Worm (Caenorhabditis elegans) whole organism, mixed stage, embryonic: ENCODE data around the gene F09B12.3.

Experiments
- ces-1 ChIP-seq: fragments of 150-350 bp; optimal IDR thresholded peaks from 2 replicates; lab custom pipeline; 2014; ENCODE audit warnings: missing biosample characterization, missing genetic modification reagents, missing genetic modification characterization
- elt-1 ChIP-seq: sonication (generic microtip); optimal IDR thresholded peaks from 2 replicates; lab custom pipeline; 2017; ENCODE audit warnings: missing genetic modification characterization, mild to moderate bottlenecking, missing compliant biosample characterization, antibody characterized with exemption, moderate library complexity, borderline replicate concordance; ENCODE audit not compliant: insufficient read depth
- elt-3 ChIP-seq: fragments of 150-350 bp; optimal IDR thresholded peaks from 2 replicates; lab custom pipeline; 2014; ENCODE audit warnings: missing biosample characterization, missing genetic modification characterization
- lsy-2 ChIP-seq: fragments of 150-350 bp; optimal IDR thresholded peaks from 2 replicates; lab custom pipeline; 2014; ENCODE audit warnings: missing biosample characterization, missing genetic modification characterization
- nhr-12 ChIP-seq: fragments of 150-350 bp; optimal IDR thresholded peaks from 2 replicates; lab custom pipeline; 2014; ENCODE audit warnings: missing biosample characterization, missing genetic modification characterization
- pha-4 ChIP-seq: fragments of 150-350 bp; optimal IDR thresholded peaks from 2 replicates; lab custom pipeline; 2018; ENCODE audit warnings: missing biosample characterization, missing genetic modification reagents, missing genetic modification characterization
- snpc-4 ChIP-seq: fragments of 150-350 bp; optimal IDR thresholded peaks from 2 replicates; lab custom pipeline; 2014; ENCODE audit warnings: missing biosample characterization, missing genetic modification characterization
- ztf-11 ChIP-seq: fragments of 150-350 bp; optimal IDR thresholded peaks from 2 replicates; lab custom pipeline; 2014; ENCODE audit warnings: missing biosample characterization, missing genetic modification characterization

DNA sequence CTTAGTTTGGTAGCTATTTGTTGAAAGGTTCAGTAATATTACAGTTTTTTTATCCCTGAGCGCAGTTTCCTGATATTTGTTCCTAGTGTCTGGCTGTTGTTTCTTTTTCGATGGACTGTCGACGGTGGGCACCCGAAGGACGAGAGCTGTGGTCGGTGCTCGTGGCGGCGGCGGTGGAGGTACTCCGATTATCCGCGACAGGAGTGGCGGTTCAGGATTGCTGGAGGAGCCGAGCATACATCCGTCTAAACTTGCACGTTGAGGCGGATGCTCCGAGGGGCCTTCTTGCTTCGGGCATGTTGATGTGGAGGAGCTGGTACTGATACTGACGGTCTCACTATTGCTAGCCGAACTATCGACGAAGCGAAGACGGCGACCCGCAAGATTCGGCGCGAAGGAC lies 29.6 kb upstream of the F09B12.3 start:
- TF ChIP-seq pha-4 (tag; lab: Kevin White, UChicago) (no peak), nhr-12 (tag; lab: Kevin White, UChicago) (no peak), ces-1 (GFP tag; lab: Kevin White, UChicago) (no peak), lsy-2 (no peak), elt-1 (no peak), ztf-11 (tag; lab: Kevin White, UChicago) (no peak), elt-3 (no peak), snpc-4 (no peak)
